Fruit fly (Drosophila melanogaster) S2 (cell line): ENCODE data around the gene CG10859.

Experiments
- CG8478 ChIP-seq: fragments of >200 bp; optimal IDR thresholded peaks from 2 replicates; lab custom pipeline; 2018
- CTCF ChIP-seq, 2 experiments: fragments of >200 bp; optimal IDR thresholded peaks; 2 replicates each; lab custom pipeline; 2018

- TF ChIP-seq CG8478 (lab: Kevin White, UChicago): no peak
- peak; percentile 68 to 73 for TF ChIP-seq CTCF (optimal IDR thresholded peaks at IDR 0.05; lab: Kevin White, UChicago)
These were observed 46.9 kb upstream of the CG10859 start, which contains the start of gene Hacd2 for dm6 chr2L:13445249-13445846.
